Worm (Caenorhabditis elegans) whole organism, L4 larva: ENCODE measurements around the gene qars-1.

Experiments used
- D1046.2 ChIP-seq: fragments of 200-800 bp; sonication (Bioruptor generic); IDR thresholded peaks from 2 replicates; pipeline ENCODE4 v1.3.6; 2022; ENCODE audit warnings: missing genetic modification characterization, missing compliant biosample characterization
- F26F4.8 ChIP-seq: fragments of 200-800 bp; sonication (Bioruptor generic); conservative IDR thresholded peaks from 2 replicates; pipeline ENCODE4 v1.3.6; 2022; ENCODE audit warnings: missing genetic modification characterization, missing compliant biosample characterization
- R02D3.7 ChIP-seq: fragments of 150-350 bp; sonication (generic microtip); optimal IDR thresholded peaks from 3 replicates; lab custom pipeline; 2014; ENCODE audit warnings: missing biosample characterization, missing genetic modification characterization
- T20F7.1 ChIP-seq: fragments of 200-800 bp; sonication (Bioruptor generic); optimal IDR thresholded peaks from 2 replicates; lab custom pipeline; 2018; ENCODE audit warnings: mild to moderate bottlenecking, missing genetic modification characterization, missing compliant biosample characterization
- ceh-82 ChIP-seq: sonication (generic microtip); optimal IDR thresholded peaks from 2 replicates; lab custom pipeline; 2017; ENCODE audit warnings: missing biosample characterization, missing genetic modification characterization
- cey-2 ChIP-seq: sonication (generic microtip); optimal IDR thresholded peaks from 3 replicates; lab custom pipeline; 2017; ENCODE audit warnings: missing genetic modification characterization, mild to moderate bottlenecking, missing compliant biosample characterization, antibody characterized with exemption, borderline replicate concordance; ENCODE audit not compliant: insufficient read depth
- dpl-1 ChIP-seq: fragments of 150-350 bp; optimal IDR thresholded peaks from 2 replicates; lab custom pipeline; 2014; ENCODE audit warnings: missing biosample characterization, missing genetic modification reagents, missing genetic modification characterization
- lin-15B ChIP-seq: fragments of 150-350 bp; sonication (generic microtip); optimal IDR thresholded peaks from 3 replicates; lab custom pipeline; 2014; ENCODE audit warnings: missing biosample characterization, missing genetic modification characterization
- lir-3 ChIP-seq: sonication (generic microtip); optimal IDR thresholded peaks from 2 replicates; lab custom pipeline; 2016; ENCODE audit warnings: mild to moderate bottlenecking, missing genetic modification characterization, missing compliant biosample characterization
- mdl-1 ChIP-seq, 2 experiments: fragments of 150-350 bp in 1 of 2; sonication (generic microtip) in 1 of 2; optimal IDR thresholded peaks; 2 replicates each; lab custom pipeline; 2014 to 2017; ENCODE audit warnings: missing biosample characterization in 2 of 2, missing genetic modification characterization in 2 of 2
- sdz-12 ChIP-seq: fragments of 200-800 bp; sonication (Bioruptor generic); optimal IDR thresholded peaks from 2 replicates; lab custom pipeline; 2018; ENCODE audit warnings: mild to moderate bottlenecking, missing genetic modification characterization, missing compliant biosample characterization
- zip-2 ChIP-seq: fragments of 150-350 bp; optimal IDR thresholded peaks from 2 replicates; lab custom pipeline; 2014; ENCODE audit warnings: missing biosample characterization, missing genetic modification characterization
- ztf-11 ChIP-seq: fragments of 150-350 bp; optimal IDR thresholded peaks from 2 replicates; lab custom pipeline; 2014; ENCODE audit warnings: missing biosample characterization, missing genetic modification characterization

DNA sequence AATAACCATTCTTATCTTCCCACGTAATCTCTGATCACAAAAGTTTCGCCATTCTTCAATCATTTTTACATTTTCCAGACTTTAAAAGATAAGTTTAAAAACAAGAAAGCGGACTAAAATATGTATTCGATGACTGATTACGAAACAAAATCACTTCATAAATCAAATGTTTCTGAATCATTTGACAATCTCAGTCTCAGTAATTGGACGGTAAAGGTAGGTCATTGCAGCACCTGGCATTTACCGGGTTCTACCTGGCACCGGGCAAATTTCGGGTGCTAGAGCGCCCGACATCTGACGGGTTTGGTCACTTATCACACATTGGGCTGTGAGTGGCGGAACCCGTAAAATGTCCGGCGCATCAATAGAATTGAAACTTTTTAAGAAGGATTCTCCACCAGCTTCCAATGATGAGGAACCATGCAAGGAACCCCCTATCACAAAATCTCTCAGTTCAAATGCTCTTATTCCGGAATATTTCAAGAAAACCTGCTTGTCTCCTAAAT is 43.2 kb upstream of the qars-1 start, which contains the start of gene Y41E3.19:
- TF ChIP-seq zip-2 (no peak), D1046.2 (no peak), lir-3 (tag; lab: Kevin White, UChicago) (no peak), T20F7.1 (GFP tag; lab: Kevin White, UChicago) (no peak), cey-2 (tag; lab: Kevin White, UChicago) (no peak), F26F4.8 (no peak), R02D3.7 (tag; lab: Kevin White, UChicago) (no peak), ceh-82 (tag; lab: Kevin White, UChicago) (no peak), sdz-12 (GFP tag; lab: Kevin White, UChicago) (no peak), ztf-11 (no peak), lin-15B (tag; lab: Kevin White, UChicago) (no peak), dpl-1 (no peak), mdl-1 (tag; optimal IDR thresholded peaks at IDR 0.05; lab: Kevin White, UChicago) (no peak)
